Fruit fly (Drosophila melanogaster): Measurements from ENCODE around the gene CG15040.

Gene CG15040

DNA sequence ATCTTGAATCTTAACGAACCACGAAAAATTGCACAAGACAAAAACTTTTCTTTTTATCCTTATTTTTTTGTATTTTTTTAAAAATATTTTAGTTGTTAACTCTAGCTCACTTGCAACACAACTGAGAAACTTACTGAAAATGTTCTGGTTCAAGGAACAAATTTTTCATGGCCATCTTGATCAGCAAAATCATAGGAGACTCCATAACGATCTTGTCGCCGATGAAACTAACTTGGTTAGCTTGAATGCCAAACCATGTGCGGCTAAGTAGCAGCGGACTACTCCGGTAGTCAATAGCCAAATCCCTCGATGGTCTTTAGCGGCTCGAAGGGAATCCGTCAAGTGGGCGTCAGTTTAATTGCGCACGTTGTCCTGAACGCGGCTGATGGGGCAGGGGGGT is at the start of gene CG15040:
Gene CG15040 (minus strand): TSS at position 101 of the 400 bp plus-strand sequence.
- TF ChIP-seq noc (tag; optimal IDR thresholded peaks at IDR 0.05): no peak

DNA sequence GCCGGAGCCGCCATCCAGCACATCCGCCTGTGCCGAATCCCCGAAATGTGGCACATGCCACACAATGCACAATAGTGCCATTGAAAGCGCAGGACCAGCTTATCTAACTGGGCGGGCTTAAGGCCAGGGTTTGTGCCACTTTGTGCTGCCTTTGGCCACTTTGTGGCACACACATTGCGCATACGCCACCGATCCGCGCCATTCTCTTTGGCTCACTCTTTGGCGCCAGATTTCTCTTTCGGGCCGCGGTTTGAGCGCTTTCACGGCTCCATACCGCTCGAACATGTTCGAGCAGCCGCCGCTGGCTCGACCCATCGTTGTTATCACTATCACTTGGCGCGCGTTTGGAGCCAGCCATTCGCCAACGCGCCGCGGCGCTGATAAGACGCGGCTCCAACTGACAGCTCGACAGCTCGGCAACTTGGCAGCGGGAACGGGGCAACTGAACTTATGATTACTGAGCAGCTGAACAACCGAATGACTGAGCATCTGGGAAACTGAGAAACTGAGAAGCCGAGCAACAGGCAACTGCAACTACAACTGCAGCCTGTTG is 48.4 kb upstream of the CG15040 start:
- TF ChIP-seq noc (tag; optimal IDR thresholded peaks at IDR 0.05): no peak

DNA sequence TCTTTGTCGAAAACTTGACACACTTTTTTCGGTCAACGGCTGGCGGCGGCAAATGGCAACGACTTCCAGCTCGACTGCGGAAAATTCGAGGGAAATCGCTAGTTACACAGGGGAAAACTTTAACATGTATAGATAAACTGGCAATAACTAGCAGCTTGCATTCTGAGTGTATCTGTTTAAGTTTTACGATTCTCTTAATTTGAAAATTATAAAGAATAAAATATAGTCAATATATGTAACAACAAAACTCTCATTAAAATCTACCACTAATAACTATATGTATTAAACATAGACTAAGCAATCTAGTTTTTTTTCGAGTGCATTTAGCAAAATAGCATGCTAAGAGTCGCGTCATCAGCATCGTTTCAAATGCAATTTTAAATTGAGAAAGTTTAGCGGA is 46.0 kb upstream of the CG15040 start:
- TF ChIP-seq noc (tag; optimal IDR thresholded peaks at IDR 0.05): no peak

DNA sequence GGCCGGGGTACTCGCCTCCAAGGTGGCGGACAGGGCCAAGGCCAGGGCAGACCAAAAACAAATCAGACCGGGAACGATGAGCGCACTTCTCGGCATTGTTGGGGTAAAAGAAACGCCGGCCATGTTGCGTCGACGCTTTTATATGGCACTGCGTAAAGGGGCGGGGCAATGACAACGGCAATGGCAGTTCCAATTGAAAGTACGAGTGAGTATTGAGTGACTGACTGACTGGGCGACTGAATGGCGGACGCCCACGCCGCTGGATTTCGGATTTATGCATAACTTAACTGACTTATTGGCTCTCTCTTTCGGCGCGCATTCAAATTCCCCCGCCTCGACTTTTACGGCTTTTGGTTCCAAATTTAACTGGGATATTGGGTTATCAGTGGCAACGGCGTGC is 44.7 kb upstream of the CG15040 start, which contains the start of gene CG6696:
Gene CG6696 (minus strand): TSS at position 101 of the 400 bp plus-strand sequence.
- no peak for TF ChIP-seq noc (tag; optimal IDR thresholded peaks at IDR 0.05)

DNA sequence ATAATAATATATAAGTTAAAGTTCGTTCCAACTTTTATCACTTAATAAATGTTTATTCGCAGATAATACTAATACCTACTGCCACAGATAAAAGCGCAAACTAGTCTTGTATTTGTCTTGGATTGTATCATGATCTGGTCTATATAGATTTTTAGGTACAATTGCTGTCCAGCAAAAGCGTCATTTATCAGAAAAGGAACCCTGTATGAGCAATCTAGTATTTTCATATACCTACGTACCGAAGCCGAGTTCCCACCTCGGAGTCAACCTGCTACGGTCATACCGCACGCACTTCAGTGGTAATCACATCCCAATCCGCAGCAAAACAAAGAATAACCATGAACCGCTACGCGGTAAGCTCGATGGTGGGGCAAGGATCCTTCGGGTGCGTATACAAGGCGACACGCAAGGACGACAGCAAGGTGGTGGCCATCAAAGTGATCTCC is 40.1 kb upstream of the CG15040 start, which contains the start of gene fu:
Gene fu (plus strand): TSS at position 254 of the 446 bp plus-strand sequence.
- TF ChIP-seq noc (tag; optimal IDR thresholded peaks at IDR 0.05): peak; percentile 17

DNA sequence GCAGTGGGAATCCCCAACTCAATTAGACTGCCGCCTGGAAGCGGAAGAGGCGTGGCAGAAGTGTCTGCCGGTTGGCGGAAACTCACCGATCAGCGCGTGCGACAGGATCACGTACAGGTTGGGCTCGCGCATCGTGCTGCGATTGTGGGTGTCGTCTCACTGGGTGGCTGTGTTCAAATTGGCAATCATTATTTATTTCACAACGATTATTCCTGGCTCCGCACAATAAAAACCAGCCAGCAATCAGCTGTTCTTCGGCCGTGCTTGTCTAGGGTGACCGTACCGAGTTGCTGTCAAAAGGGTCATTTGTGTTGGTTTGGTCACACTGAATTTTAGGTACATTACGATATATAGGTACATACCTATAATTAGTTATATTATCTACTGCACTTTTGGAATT is 39.6 kb upstream of the CG15040 start, which contains the start of gene CG6659:
Gene CG6659 (minus strand): TSS at position 275 of the 400 bp plus-strand sequence.
- no peak for TF ChIP-seq noc (tag; optimal IDR thresholded peaks at IDR 0.05)

DNA sequence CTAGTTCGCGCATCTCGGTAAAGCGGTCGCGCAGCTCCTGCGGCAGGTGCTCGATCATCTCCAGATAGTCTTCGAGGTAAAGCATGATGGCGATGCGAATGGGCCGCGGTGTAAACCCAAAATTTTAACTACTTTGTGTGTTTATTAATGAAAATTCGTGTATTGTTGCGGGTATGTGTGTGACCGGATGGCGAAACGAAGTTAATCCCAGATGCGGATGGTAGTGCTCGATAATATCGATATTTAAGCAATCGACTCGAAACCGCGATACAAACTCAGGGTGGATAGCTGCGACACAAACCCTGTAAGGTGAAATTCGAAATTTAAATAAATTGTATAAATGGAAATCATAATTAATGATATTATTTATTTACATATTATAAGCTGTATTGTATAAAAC is 35.5 kb upstream of the CG15040 start, which contains the start of gene Ing3:
Gene Ing3 (minus strand): TSS at position 213 of the 400 bp plus-strand sequence.
- TF ChIP-seq noc (tag; optimal IDR thresholded peaks at IDR 0.05): no peak

DNA sequence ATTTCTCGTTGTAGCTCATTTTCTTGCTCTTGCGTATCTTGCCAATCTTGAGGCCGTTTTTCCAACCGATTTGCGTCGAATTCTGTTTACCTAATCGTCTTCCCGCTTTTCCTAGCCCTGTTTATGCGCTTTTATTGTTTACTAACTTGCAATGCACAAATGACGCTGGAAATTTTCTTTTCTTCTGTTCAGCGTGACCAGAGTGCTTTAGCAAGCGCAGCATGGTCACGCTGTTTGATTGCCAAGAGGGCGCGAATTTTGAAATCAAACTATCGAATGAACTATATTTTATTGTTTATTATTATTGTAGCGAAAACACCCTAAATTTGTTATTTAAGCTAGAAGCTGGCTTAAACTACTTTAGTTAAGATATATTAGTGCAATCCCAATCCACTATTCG is 32.9 kb upstream of the CG15040 start, which contains the start of gene Hou:
Gene Hou (minus strand): TSS at position 193 of the 400 bp plus-strand sequence.
- no peak for TF ChIP-seq noc (tag; optimal IDR thresholded peaks at IDR 0.05)

DNA sequence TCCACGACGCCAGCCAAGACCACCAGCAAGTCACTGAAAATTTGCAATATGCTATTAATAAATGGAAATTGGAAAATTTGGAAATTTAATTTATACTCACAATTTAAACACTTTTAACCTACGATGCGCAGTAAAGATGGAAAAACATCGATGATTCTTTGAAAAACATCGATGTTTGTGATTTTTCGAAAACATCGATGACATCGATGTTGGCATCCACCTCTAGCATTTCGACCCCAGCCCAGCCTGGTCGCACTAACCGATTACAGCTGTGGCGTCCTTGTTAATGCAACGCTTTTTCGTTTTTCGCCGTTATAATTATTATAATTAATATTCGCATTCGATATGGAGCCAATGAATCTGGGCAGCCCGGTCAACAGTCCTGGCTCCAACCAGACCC is 30.6 kb upstream of the CG15040 start, which contains the start of gene Nup35:
Gene Nup35 (plus strand): TSS at position 222 of the 400 bp plus-strand sequence.
- no peak for TF ChIP-seq noc (tag; optimal IDR thresholded peaks at IDR 0.05)

DNA sequence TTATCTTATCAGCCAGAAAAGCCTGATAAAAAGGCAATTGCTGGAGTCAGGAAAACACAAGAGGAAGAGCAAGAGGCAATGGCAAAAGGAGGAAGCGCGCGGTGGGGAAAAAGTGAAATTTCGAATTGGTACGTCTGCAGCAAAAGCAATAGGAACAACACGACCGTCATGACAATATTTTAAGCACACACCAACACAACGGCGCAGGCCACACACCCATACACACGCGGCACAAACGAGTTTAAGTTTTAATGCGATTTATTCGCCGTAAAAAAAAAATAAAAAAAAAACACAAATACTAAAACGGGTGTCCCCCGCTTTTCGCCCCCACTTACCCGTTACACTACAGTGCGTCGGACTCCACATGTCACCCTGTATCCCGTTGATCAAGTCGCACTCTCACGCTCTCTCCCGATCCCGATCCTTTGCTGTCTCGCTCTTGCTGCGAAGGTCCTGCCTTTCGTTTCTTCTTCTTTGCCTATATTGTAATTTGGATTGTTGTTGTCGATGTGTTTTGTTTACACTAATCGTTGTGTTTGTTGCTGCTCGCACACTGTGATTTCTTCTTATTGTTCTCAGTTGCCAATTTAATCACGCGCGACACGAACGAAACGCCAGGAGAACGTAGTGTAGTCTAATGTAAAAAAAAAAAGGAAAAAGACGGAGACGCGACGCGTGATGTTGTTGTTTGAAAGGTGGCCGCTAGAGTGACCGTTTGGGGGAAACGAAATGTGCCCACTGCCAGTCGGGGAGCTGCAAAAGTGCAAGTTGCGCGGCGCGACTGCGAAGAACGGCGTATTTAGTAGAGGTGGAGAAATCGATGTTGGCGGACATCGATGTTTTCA is 29.7 kb upstream of the CG15040 start, which contains the start of gene Rip11:
Gene Rip11 (minus strand): TSS at position 794 of the 845 bp plus-strand sequence.
- no peak for TF ChIP-seq noc (tag; optimal IDR thresholded peaks at IDR 0.05)

DNA sequence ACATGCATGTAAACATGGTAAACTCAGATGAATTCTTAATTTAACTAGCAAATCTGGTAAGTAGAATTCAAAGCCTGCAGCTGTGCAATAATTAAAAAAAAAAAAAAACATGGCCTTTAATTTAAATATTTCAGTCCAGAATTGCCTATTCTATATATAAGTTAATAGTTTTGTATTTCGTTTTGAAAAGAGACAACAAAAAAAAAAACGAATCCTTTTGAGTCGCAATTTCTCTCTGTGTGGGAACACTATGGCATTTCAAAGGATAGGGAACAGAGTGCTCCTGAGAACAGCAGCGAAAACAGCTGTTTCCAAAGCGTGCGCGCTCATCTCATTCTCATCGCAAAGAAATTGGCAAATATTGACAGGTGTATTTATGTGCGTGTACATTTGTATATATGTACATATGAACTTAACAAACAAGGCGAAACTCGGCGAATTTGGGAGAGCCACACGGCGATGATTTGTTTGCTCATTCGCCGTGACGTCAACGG is 28.4 kb upstream of the CG15040 start:
- TF ChIP-seq noc (tag; optimal IDR thresholded peaks at IDR 0.05): peak; percentile 54

DNA sequence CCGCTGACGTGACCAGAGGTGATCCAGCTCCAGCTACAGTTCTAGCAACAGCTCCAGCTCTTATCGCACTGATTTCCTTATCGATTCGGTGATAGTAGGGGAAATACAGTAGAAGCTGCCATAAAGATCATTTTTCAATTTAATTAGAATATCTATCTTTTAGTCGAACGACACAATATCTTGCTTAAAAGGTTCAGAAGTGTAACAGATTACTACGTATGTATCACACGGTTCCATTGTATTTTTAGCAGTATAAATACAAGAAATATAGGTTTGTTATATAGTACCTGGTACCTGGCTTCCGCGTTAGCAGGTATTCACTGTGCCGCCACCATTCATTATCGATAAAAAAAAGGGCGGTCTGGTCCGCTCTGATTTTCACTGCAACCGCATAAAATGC is 27.5 kb upstream of the CG15040 start:
- TF ChIP-seq noc (tag; optimal IDR thresholded peaks at IDR 0.05): peak; percentile 92

DNA sequence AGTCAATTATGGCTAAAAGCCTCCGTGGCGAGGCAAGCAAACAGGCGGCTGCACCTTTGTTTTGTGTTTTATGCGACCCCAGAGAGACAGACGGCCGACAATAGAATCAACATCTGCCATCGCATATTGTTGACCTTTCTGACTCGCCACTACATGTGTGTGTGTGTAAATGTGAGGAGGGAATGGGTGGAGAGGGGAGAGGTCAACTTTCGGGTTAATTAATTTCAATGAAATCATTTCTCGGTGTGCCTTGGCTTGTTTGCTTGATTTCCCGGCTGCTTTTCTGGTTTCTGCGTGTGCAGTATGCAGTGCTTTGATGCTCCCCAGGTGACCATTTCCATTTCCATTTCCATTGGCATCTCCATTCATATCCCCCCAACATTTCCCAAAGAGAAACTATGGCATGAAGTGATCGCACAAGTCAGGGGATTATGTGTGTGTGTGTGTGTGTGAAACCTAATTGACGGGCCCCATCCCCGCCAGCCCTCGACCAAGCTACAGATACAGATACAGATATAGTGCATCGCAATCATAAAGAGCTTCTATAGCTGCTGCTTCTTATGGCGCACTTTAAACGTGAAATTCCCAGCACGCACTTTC is 25.8 kb upstream of the CG15040 start:
- no peak for TF ChIP-seq noc (tag; optimal IDR thresholded peaks at IDR 0.05)

DNA sequence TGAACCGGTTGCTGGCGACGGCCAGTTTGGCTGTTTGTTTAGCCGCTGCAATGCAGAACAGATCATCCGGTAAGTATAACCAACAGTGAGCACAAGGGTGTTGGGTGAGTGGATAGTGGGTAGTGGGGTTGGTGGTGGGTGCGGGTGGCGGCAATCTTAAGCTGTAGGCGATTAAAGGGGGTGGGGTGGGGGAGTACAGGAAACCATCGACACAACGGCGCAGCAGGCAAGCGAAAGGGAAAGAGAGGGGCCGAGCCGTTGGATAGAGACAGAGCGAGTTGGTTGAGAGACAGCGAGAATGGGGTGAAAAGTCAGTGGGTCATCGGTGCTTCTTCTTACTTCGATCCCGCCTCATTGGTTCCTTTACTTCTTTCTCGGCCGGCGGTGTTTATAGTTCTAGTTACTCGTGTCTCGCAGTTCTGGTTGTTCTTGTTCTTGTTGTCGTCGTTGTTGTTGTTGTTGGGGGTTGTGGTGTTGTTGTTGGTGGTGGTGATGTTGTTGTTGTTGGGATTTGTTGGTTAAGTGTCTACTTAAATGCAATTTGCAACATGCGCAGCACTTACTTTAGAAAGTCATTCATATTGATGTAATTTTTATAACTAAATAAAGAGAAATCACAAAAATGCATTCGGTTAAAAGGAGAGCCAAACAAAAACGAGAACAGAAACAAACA is 19.0 kb upstream of the CG15040 start:
- no peak for TF ChIP-seq noc (tag; optimal IDR thresholded peaks at IDR 0.05)

DNA sequence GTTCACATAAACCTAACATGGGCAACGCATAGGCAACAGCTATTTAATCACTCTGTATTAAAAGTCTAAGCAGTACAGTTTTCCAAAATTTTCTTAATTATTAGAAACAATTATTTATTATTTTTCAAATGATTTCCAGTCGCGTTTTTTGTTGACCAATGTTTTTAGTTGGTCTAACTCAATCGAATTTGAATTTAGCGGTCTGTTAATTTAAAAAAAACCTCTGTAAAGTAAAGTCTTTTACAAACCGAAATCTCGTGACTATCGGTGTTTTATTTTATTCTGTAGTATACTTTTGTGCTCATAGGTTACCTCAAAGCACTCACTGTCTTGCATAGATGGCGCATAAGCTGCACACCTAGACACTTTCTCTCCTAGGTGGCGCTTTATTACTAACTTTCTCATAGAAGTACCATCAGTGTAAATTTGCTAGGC is 17.7 kb upstream of the CG15040 start:
- TF ChIP-seq noc (tag; optimal IDR thresholded peaks at IDR 0.05): no peak
